Worm (Caenorhabditis elegans): ENCODE measurements around the gene pigb-1.

ce11 chrII:4948118-4948517 lies 44.8 kb downstream of the pigb-1 start:
- TF ChIP-seq nhr-76 (tag; optimal IDR thresholded peaks at IDR 0.05) (no peak), nhr-237 (tag; optimal IDR thresholded peaks at IDR 0.05) (no peak), blmp-1 (tag; optimal IDR thresholded peaks at IDR 0.05) (no peak), elt-1 (tag; optimal IDR thresholded peaks at IDR 0.05; ENCODE audit: borderline replicate concordance, insufficient read depth) (no peak), ces-1 (GFP tag; optimal IDR thresholded peaks at IDR 0.05) (no peak), nhr-12 (tag; optimal IDR thresholded peaks at IDR 0.05) (no peak), lsy-2 (tag; optimal IDR thresholded peaks at IDR 0.05) (no peak), mep-1 (tag; optimal IDR thresholded peaks at IDR 0.05) (no peak), unc-62 (GFP tag; optimal IDR thresholded peaks at IDR 0.05) (no peak), snpc-4 (tag; optimal IDR thresholded peaks at IDR 0.05) (no peak), mab-5 (tag; optimal IDR thresholded peaks at IDR 0.05) (no peak), ceh-39 (tag; optimal IDR thresholded peaks at IDR 0.05) (no peak)

Data from whole organism, mixed stage, embryonic.